Worm (Caenorhabditis elegans) whole organism, young adult: ENCODE data around the gene K08B5.1.

ENCODE experiments used
- B0336.3 ChIP-seq: fragments of 200-800 bp; sonication (Bioruptor generic); IDR thresholded peaks from 2 replicates; pipeline ENCODE4 v1.3.6; 2022; ENCODE audit warnings: missing genetic modification characterization, missing compliant biosample characterization
- Y95B8A.8 ChIP-seq: fragments of 200-800 bp; sonication (Bioruptor generic); IDR thresholded peaks from 2 replicates; pipeline ENCODE4 v1.3.6; 2022; ENCODE audit warnings: missing genetic modification reagents, missing genetic modification characterization, missing compliant biosample characterization
- aptf-3 ChIP-seq: fragments of 200-800 bp; sonication (Bioruptor generic); IDR thresholded peaks from 2 replicates; pipeline ENCODE4 v1.3.6; 2022; ENCODE audit warnings: missing genetic modification characterization, missing compliant biosample characterization
- bed-1 ChIP-seq: fragments of 200-800 bp; sonication (Bioruptor generic); IDR thresholded peaks from 2 replicates; pipeline ENCODE4 v1.3.6; 2022; ENCODE audit warnings: missing genetic modification reagents, missing genetic modification characterization, missing compliant biosample characterization
- efl-1 ChIP-seq: fragments of 150-350 bp; optimal IDR thresholded peaks from 2 replicates; lab custom pipeline; 2014; ENCODE audit warnings: missing biosample characterization, missing genetic modification reagents, missing genetic modification characterization
- fkh-3 ChIP-seq: sonication (generic microtip); optimal IDR thresholded peaks from 2 replicates; lab custom pipeline; 2016; ENCODE audit warnings: mild to moderate bottlenecking, missing genetic modification characterization, missing compliant biosample characterization
- lir-1 ChIP-seq: fragments of 200-800 bp; sonication (Bioruptor generic); conservative IDR thresholded peaks from 2 replicates; pipeline ENCODE4 v1.3.6; 2022; ENCODE audit warnings: missing genetic modification reagents, missing genetic modification characterization, missing compliant biosample characterization
- lsl-1 ChIP-seq: fragments of 200-800 bp; sonication (Bioruptor generic); optimal IDR thresholded peaks from 2 replicates; lab custom pipeline; 2018; ENCODE audit warnings: mild to moderate bottlenecking, missing genetic modification characterization, moderate library complexity, missing compliant biosample characterization
- nhr-27 ChIP-seq: fragments of 200-800 bp; sonication (Bioruptor generic); optimal IDR thresholded peaks from 2 replicates; lab custom pipeline; 2018; ENCODE audit warnings: mild to moderate bottlenecking, missing genetic modification characterization, moderate library complexity, missing compliant biosample characterization
- nhr-90 ChIP-seq: sonication (generic microtip); optimal IDR thresholded peaks from 2 replicates; lab custom pipeline; 2016; ENCODE audit warnings: missing genotype, mild to moderate bottlenecking, missing genetic modification characterization, missing compliant biosample characterization
- rpc-1 ChIP-seq, 2 experiments: fragments of 150-350 bp in 1 of 2; sonication (generic microtip) in 1 of 2; optimal IDR thresholded peaks; 2 replicates each; lab custom pipeline; 2014 to 2018; ENCODE audit warnings: missing biosample characterization in 1 of 2, missing genetic modification characterization in 1 of 2, missing genetic modification reagents in 1 of 2, missing genotype in 1 of 2
- sdz-38 ChIP-seq: sonication (generic microtip); optimal IDR thresholded peaks from 2 replicates; lab custom pipeline; 2016; ENCODE audit warnings: missing genotype, missing genetic modification characterization, missing compliant biosample characterization
- tbx-9 ChIP-seq: sonication (generic microtip); optimal IDR thresholded peaks from 2 replicates; lab custom pipeline; 2016; ENCODE audit warnings: borderline replicate concordance, missing genetic modification characterization, inconsistent platforms, missing compliant biosample characterization
- unc-62 ChIP-seq: fragments of 150-350 bp; optimal IDR thresholded peaks from 2 replicates; lab custom pipeline; 2014; ENCODE audit warnings: missing biosample characterization, missing genetic modification reagents, missing genetic modification characterization

- TF ChIP-seq B0336.3 (GFP tag; lab: Robert Waterston, UW) (no peak), nhr-90 (tag; lab: Kevin White, UChicago) (no peak), tbx-9 (tag; lab: Kevin White, UChicago) (no peak), bed-1 (GFP tag; lab: Robert Waterston, UW) (no peak), unc-62 (GFP tag; lab: Kevin White, UChicago) (no peak), efl-1 (no peak), lsl-1 (no peak), fkh-3 (tag; lab: Kevin White, UChicago) (no peak), sdz-38 (tag; lab: Kevin White, UChicago) (no peak), rpc-1 (optimal IDR thresholded peaks at IDR 0.05; lab: Kevin White, UChicago) (no peak), rpc-1 (tag; optimal IDR thresholded peaks at IDR 0.05; lab: Kevin White, UChicago) (no peak), aptf-3 (GFP tag; lab: Robert Waterston, UW) (no peak), nhr-27 (tag; lab: Kevin White, UChicago) (no peak), lir-1 (no peak), Y95B8A.8 (GFP tag; lab: Robert Waterston, UW) (no peak)
These were observed 2.5 kb upstream of the K08B5.1 start for ce11 chrX:16555726-16556125.
